Fruit fly (Drosophila melanogaster) whole organism, pupa: ENCODE measurements around the gene Sk1.

Experiments
- CG10348 ChIP-seq: fragments of 200-800 bp; sonication (Bioruptor generic); IDR thresholded peaks from 2 replicates; pipeline ENCODE4 v1.3.6; 2022; ENCODE audit warnings: missing biosample characterization, missing genetic modification characterization
- CG13204 ChIP-seq: fragments of 200-800 bp; sonication (Bioruptor generic); optimal IDR thresholded peaks from 2 replicates; lab custom pipeline; 2018; ENCODE audit warnings: missing biosample characterization, mild to moderate bottlenecking, missing genetic modification characterization, moderate library complexity
- CG32121 ChIP-seq: fragments of 200-800 bp; sonication (Bioruptor generic); IDR thresholded peaks from 2 replicates; pipeline ENCODE4 v1.3.6; 2022; ENCODE audit warnings: missing biosample characterization, missing genetic modification characterization
- CG34367 ChIP-seq: fragments of 200-800 bp; sonication (Bioruptor generic); optimal IDR thresholded peaks from 2 replicates; lab custom pipeline; 2018; ENCODE audit warnings: missing biosample characterization, mild to moderate bottlenecking, missing genetic modification characterization
- CG8301 ChIP-seq: fragments of 200-800 bp; sonication (Bioruptor generic); optimal IDR thresholded peaks from 2 replicates; lab custom pipeline; 2018; ENCODE audit warnings: missing biosample characterization, mild to moderate bottlenecking, missing genetic modification characterization
- Pif1B ChIP-seq: fragments of 200-800 bp; sonication (Bioruptor generic); optimal IDR thresholded peaks from 3 replicates; lab custom pipeline; 2016; ENCODE audit warnings: missing biosample characterization, missing genetic modification characterization

dm6 chrX:11454189-11454882 is 12.0 kb downstream of the Sk1 start, which contains the start of the genes Evi5 and HP5:
- TF ChIP-seq CG8301 (tag; lab: Kevin White, UChicago) (no peak), CG32121 (0 out of 2 replicates have a peak, but pooled peaks have one; percentile 15), CG34367 (tag; lab: Kevin White, UChicago) (no peak), Pif1B (no peak), CG13204 (GFP tag; lab: Kevin White, UChicago) (no peak), CG10348 (GFP tag; lab: Robert Waterston, UW) (no peak)
